Fruit fly (Drosophila melanogaster) whole organism, embryonic: ENCODE results near the gene CG15337.
A peak's percentile ranks its signal among the peaks of the same experiment; 100 is the strongest.

Experiments used
- Abd-B ChIP-seq: fragments of 200-800 bp; sonication (Bioruptor generic); optimal IDR thresholded peaks from 2 replicates; lab custom pipeline; 2018; ENCODE audit warnings: missing biosample characterization, mild to moderate bottlenecking, missing genetic modification characterization, moderate library complexity
- Antp ChIP-seq: fragments of 200-800 bp; sonication (Bioruptor generic); optimal IDR thresholded peaks from 3 replicates; lab custom pipeline; 2016; ENCODE audit warnings: missing biosample characterization, missing genetic modification characterization
- Atf-2 ChIP-seq: fragments of 200-800 bp; sonication (Bioruptor generic); optimal IDR thresholded peaks from 2 replicates; lab custom pipeline; 2016; ENCODE audit warnings: missing biosample characterization, missing genetic modification characterization
- Bdp1 ChIP-seq: fragments of 200-800 bp; sonication (Bioruptor generic); optimal IDR thresholded peaks from 3 replicates; lab custom pipeline; 2016; ENCODE audit warnings: missing biosample characterization, missing genetic modification characterization
- CG11247 ChIP-seq: fragments of 200-800 bp; sonication (Bioruptor generic); IDR thresholded peaks from 2 replicates; pipeline ENCODE4 v1.3.6; 2022; ENCODE audit warnings: missing biosample characterization, missing genetic modification characterization
- CG12744 ChIP-seq: fragments of 200-800 bp; sonication (Bioruptor generic); optimal IDR thresholded peaks from 2 replicates; lab custom pipeline; 2016; ENCODE audit warnings: missing biosample characterization, missing genetic modification characterization
- CG14860 ChIP-seq: fragments of 200-800 bp; sonication (Bioruptor generic); IDR thresholded peaks from 3 replicates; pipeline ENCODE4 v1.3.6; 2022; ENCODE audit warnings: missing biosample characterization, missing genetic modification characterization; ENCODE audit not compliant: partially characterized antibody
- CG15073 ChIP-seq: fragments of 200-800 bp; sonication (Bioruptor generic); optimal IDR thresholded peaks from 2 replicates; lab custom pipeline; 2016; ENCODE audit warnings: missing biosample characterization, missing genetic modification characterization
- CG1529 ChIP-seq: fragments of 200-800 bp; sonication (Bioruptor generic); optimal IDR thresholded peaks from 3 replicates; lab custom pipeline; 2018; ENCODE audit warnings: missing biosample characterization, missing genetic modification characterization
- CG15479 ChIP-seq: fragments of 200-800 bp; sonication (Bioruptor generic); optimal IDR thresholded peaks from 3 replicates; lab custom pipeline; 2019; ENCODE audit warnings: missing biosample characterization, mild to moderate bottlenecking, missing genetic modification characterization, moderate library complexity
- CG1832 ChIP-seq: fragments of 200-800 bp; sonication (Bioruptor generic); optimal IDR thresholded peaks from 2 replicates; lab custom pipeline; 2017; ENCODE audit warnings: missing biosample characterization, mild to moderate bottlenecking, missing genetic modification characterization, inconsistent platforms
- CG18476 ChIP-seq: fragments of 200-800 bp; sonication (Bioruptor generic); optimal IDR thresholded peaks from 2 replicates; lab custom pipeline; 2016; ENCODE audit warnings: missing biosample characterization, mild to moderate bottlenecking, missing genetic modification characterization
- CG33213 ChIP-seq: fragments of 200-800 bp; sonication (Bioruptor generic); optimal IDR thresholded peaks from 3 replicates; lab custom pipeline; 2016; ENCODE audit warnings: missing biosample characterization, missing genetic modification characterization
- CG6654 ChIP-seq: fragments of 200-800 bp; sonication (Bioruptor generic); optimal IDR thresholded peaks from 2 replicates; lab custom pipeline; 2017; ENCODE audit warnings: missing biosample characterization, mild to moderate bottlenecking, missing genetic modification characterization
- CG8388 ChIP-seq: fragments of 200-800 bp; sonication (Bioruptor generic); optimal IDR thresholded peaks from 2 replicates; lab custom pipeline; 2019; ENCODE audit warnings: missing biosample characterization, mild to moderate bottlenecking, missing genetic modification characterization, moderate library complexity
- CG9609 ChIP-seq: fragments of 200-800 bp; sonication (Bioruptor generic); optimal IDR thresholded peaks from 3 replicates; lab custom pipeline; 2016; ENCODE audit warnings: missing biosample characterization, missing genetic modification characterization
- CG9817 ChIP-seq: fragments of 200-800 bp; sonication (Bioruptor generic); optimal IDR thresholded peaks from 2 replicates; lab custom pipeline; 2018; ENCODE audit warnings: missing biosample characterization, mild to moderate bottlenecking, missing genetic modification characterization, moderate library complexity
- Dbx ChIP-seq: fragments of 200-800 bp; sonication (Bioruptor generic); IDR thresholded peaks from 3 replicates; pipeline ENCODE4 v1.3.6; 2022; ENCODE audit warnings: missing biosample characterization, missing genetic modification characterization
- Dip2 ChIP-seq: fragments of 200-800 bp; sonication (Bioruptor generic); IDR thresholded peaks from 2 replicates; pipeline ENCODE4 v1.3.6; 2022; ENCODE audit warnings: missing biosample characterization, missing genetic modification characterization
- Eip74EF ChIP-seq, 2 experiments: fragments of 200-800 bp in 1 of 2; fragments of >200 bp in 1 of 2; sonication (Bioruptor generic) in 1 of 2; optimal IDR thresholded peaks; 2 replicates each; lab custom pipeline; 2017 to 2019; ENCODE audit warnings: missing biosample characterization in 2 of 2, missing genetic modification characterization in 2 of 2, mild to moderate bottlenecking in 1 of 2, moderate library complexity in 1 of 2
- Fer2 ChIP-seq: fragments of 200-800 bp; sonication (Bioruptor generic); optimal IDR thresholded peaks from 2 replicates; lab custom pipeline; 2018; ENCODE audit warnings: missing biosample characterization, mild to moderate bottlenecking, missing genetic modification characterization, moderate library complexity
- H2.0 ChIP-seq: fragments of 200-800 bp; sonication (Bioruptor generic); IDR thresholded peaks from 2 replicates; pipeline ENCODE4 v1.3.6; 2022; ENCODE audit warnings: missing biosample characterization, missing genetic modification characterization
- Hand ChIP-seq: fragments of 200-800 bp; sonication (Bioruptor generic); optimal IDR thresholded peaks from 2 replicates; lab custom pipeline; 2017; ENCODE audit warnings: mild to moderate bottlenecking, missing biosample characterization, missing genetic modification reagents, missing genetic modification characterization
- Hr3 ChIP-seq: fragments of 200-800 bp; sonication (Bioruptor generic); optimal IDR thresholded peaks from 3 replicates; lab custom pipeline; 2016; ENCODE audit warnings: missing biosample characterization, missing genetic modification characterization
- Jarid2 ChIP-seq: fragments of 200-800 bp; sonication (Bioruptor generic); optimal IDR thresholded peaks from 3 replicates; lab custom pipeline; 2017; ENCODE audit warnings: mild to moderate bottlenecking, missing biosample characterization, missing genetic modification reagents, missing genetic modification characterization
- Meics ChIP-seq: fragments of 200-800 bp; sonication (Bioruptor generic); optimal IDR thresholded peaks from 2 replicates; lab custom pipeline; 2017; ENCODE audit warnings: missing biosample characterization, mild to moderate bottlenecking, missing genetic modification characterization
- Opbp ChIP-seq: fragments of 200-800 bp; sonication (Bioruptor generic); IDR thresholded peaks from 3 replicates; pipeline ENCODE4 v1.3.6; 2022; ENCODE audit warnings: missing biosample characterization, missing genetic modification characterization; ENCODE audit not compliant: partially characterized antibody
- Rx ChIP-seq: fragments of 200-800 bp; sonication (Bioruptor generic); IDR thresholded peaks from 2 replicates; pipeline ENCODE4 v1.3.6; 2022; ENCODE audit warnings: missing biosample characterization, missing genetic modification characterization
- Sox102F ChIP-seq: fragments of 200-800 bp; sonication (Bioruptor generic); optimal IDR thresholded peaks from 2 replicates; lab custom pipeline; 2018; ENCODE audit warnings: missing biosample characterization, mild to moderate bottlenecking, missing genetic modification characterization, moderate library complexity
- Trl ChIP-seq, 3 experiments: fragments of >200 bp in 2 of 3; fragments of 200-800 bp in 1 of 3; sonication (Bioruptor generic) in 1 of 3; optimal IDR thresholded peaks; 2 replicates in 1 of 3; 3 replicates in 2 of 3; lab custom pipeline; 2016 to 2017; ENCODE audit warnings: missing biosample characterization in 1 of 3, missing genetic modification characterization in 1 of 3
- Usf ChIP-seq: fragments of 200-800 bp; sonication (Bioruptor generic); optimal IDR thresholded peaks from 2 replicates; lab custom pipeline; 2017; ENCODE audit warnings: missing genotype, missing biosample characterization, missing genetic modification characterization
- YL-1 ChIP-seq: fragments of 200-800 bp; sonication (Bioruptor generic); optimal IDR thresholded peaks from 3 replicates; lab custom pipeline; 2017; ENCODE audit warnings: missing biosample characterization, mild to moderate bottlenecking, missing genetic modification characterization
- cad ChIP-seq: fragments of >200 bp; optimal IDR thresholded peaks from 2 replicates; lab custom pipeline; 2017; ENCODE audit warnings: missing biosample characterization, missing genetic modification characterization
- chm ChIP-seq: fragments of 200-800 bp; sonication (Bioruptor generic); IDR thresholded peaks from 2 replicates; pipeline ENCODE4 v1.3.6; 2022; ENCODE audit warnings: missing biosample characterization, missing genetic modification characterization
- ci ChIP-seq: fragments of 200-800 bp; sonication (Bioruptor generic); IDR thresholded peaks from 3 replicates; pipeline ENCODE4 v1.3.6; 2022; ENCODE audit warnings: missing biosample characterization, missing genetic modification characterization
- dan ChIP-seq: fragments of 200-800 bp; sonication (Bioruptor generic); IDR thresholded peaks from 2 replicates; pipeline ENCODE4 v1.3.6; 2022; ENCODE audit warnings: missing biosample characterization, missing genetic modification characterization
- dmrt11E ChIP-seq: fragments of 200-800 bp; sonication (Bioruptor generic); optimal IDR thresholded peaks from 3 replicates; lab custom pipeline; 2018; ENCODE audit warnings: missing biosample characterization, mild to moderate bottlenecking, missing genetic modification characterization, moderate library complexity
- eyg ChIP-seq: fragments of 200-800 bp; sonication (Bioruptor generic); optimal IDR thresholded peaks from 3 replicates; lab custom pipeline; 2016; ENCODE audit warnings: missing biosample characterization, missing genetic modification characterization
- mam ChIP-seq: fragments of 200-800 bp; sonication (Bioruptor generic); optimal IDR thresholded peaks from 3 replicates; lab custom pipeline; 2016; ENCODE audit warnings: missing biosample characterization, missing genetic modification characterization
- nmo ChIP-seq: fragments of 200-800 bp; sonication (Bioruptor generic); optimal IDR thresholded peaks from 2 replicates; lab custom pipeline; 2018; ENCODE audit warnings: missing biosample characterization, mild to moderate bottlenecking, missing genetic modification characterization, moderate library complexity
- pb ChIP-seq: fragments of 200-800 bp; sonication (Bioruptor generic); optimal IDR thresholded peaks from 3 replicates; lab custom pipeline; 2016; ENCODE audit warnings: missing biosample characterization, missing genetic modification characterization
- phol ChIP-seq: fragments of 200-800 bp; sonication (Bioruptor generic); optimal IDR thresholded peaks from 3 replicates; lab custom pipeline; 2018; ENCODE audit warnings: missing biosample characterization, mild to moderate bottlenecking, missing genetic modification characterization, moderate library complexity
- pita ChIP-seq: fragments of 200-800 bp; sonication (Bioruptor generic); optimal IDR thresholded peaks from 2 replicates; lab custom pipeline; 2017; ENCODE audit warnings: missing biosample characterization, mild to moderate bottlenecking, missing genetic modification characterization
- pros ChIP-seq: fragments of 200-800 bp; sonication (Bioruptor generic); optimal IDR thresholded peaks from 3 replicates; lab custom pipeline; 2019; ENCODE audit warnings: missing biosample characterization, mild to moderate bottlenecking, missing genetic modification characterization, moderate library complexity
- repo ChIP-seq: fragments of 200-800 bp; sonication (Bioruptor generic); optimal IDR thresholded peaks from 2 replicates; lab custom pipeline; 2016; ENCODE audit warnings: missing biosample characterization, missing genetic modification characterization
- rib ChIP-seq: fragments of 200-800 bp; sonication (Bioruptor generic); IDR thresholded peaks from 2 replicates; pipeline ENCODE4 v1.3.6; 2022; ENCODE audit warnings: missing biosample characterization, missing genetic modification characterization
- ro ChIP-seq: fragments of 200-800 bp; sonication (Bioruptor generic); IDR thresholded peaks from 2 replicates; pipeline ENCODE4 v1.3.6; 2022; ENCODE audit warnings: missing biosample characterization, missing genetic modification characterization
- shn ChIP-seq: fragments of 200-800 bp; sonication (Bioruptor generic); optimal IDR thresholded peaks from 3 replicates; lab custom pipeline; 2016; ENCODE audit warnings: missing biosample characterization, missing genetic modification characterization
- tap ChIP-seq: fragments of 200-800 bp; optimal IDR thresholded peaks from 3 replicates; lab custom pipeline; 2019; ENCODE audit warnings: missing biosample characterization, mild to moderate bottlenecking, missing genetic modification characterization, moderate library complexity
- vfl ChIP-seq: fragments of 200-800 bp; sonication (Bioruptor generic); optimal IDR thresholded peaks from 2 replicates; lab custom pipeline; 2016; ENCODE audit warnings: missing biosample characterization, missing genetic modification characterization

CG15337 gene

DNA sequence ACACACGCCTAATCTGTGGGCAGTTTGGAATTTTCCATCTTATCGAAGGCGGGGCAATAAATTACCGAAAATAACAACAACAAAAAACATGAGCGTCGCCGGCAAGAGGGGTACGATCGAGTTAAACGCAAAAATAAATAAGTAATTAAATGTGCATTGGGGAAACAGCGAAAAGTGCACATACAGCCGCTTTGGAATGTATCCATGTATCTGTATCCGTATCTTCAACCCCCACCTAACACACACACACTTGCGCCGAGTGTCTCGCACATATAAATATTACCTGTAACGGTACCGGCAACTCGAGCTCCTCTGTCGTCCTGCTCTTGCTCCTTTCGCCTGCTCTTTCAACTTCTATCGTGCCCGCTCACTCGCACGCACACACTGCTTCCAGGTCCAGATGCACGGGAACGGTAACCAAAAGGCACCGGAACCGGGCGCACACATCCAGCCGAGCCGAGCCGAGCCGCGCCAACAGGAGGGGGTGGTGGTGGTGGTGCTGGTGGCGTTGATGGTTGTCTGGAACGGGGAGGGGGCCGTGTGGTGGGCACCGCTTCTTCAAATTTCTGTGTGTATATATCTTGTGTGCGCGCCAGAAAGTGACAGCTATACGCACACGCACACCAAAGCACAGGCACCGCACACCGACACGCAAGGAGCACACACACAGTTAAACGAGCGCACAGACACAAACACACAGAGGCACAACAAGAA lies 18.3 kb upstream of the CG15337 start (continued):
- peak; percentile 4 for TF ChIP-seq Hand (GFP tag; lab: Kevin White, UChicago)
- no peak for TF ChIP-seq Abd-B
- no peak for TF ChIP-seq Trl (optimal IDR thresholded peaks at IDR 0.05; lab: Kevin White, UChicago)
- TF ChIP-seq Trl (GFP tag; optimal IDR thresholded peaks at IDR 0.05; lab: Kevin White, UChicago), result peak; percentile 4
- TF ChIP-seq rib (GFP tag; lab: Robert Waterston, UW), result no peak
- TF ChIP-seq CG1529, result no peak
- no peak for TF ChIP-seq Fer2 (tag; lab: Kevin White, UChicago)
- TF ChIP-seq CG11247, result no peak
- no peak for TF ChIP-seq vfl (GFP tag; lab: Kevin White, UChicago)
- no peak for TF ChIP-seq CG15073 (GFP tag; lab: Kevin White, UChicago)
- TF ChIP-seq Rx (GFP tag; lab: Robert Waterston, UW), result no peak
- no peak for TF ChIP-seq Usf (GFP tag; lab: Kevin White, UChicago)
- peak; percentile 18 for TF ChIP-seq shn (GFP tag; lab: Kevin White, UChicago)
- TF ChIP-seq pros (GFP tag; lab: Kevin White, UChicago), result peak; percentile 66
- TF ChIP-seq tap (tag; lab: Kevin White, UChicago), result no peak
- TF ChIP-seq CG6654 (GFP tag; lab: Kevin White, UChicago), result no peak
- TF ChIP-seq dan (GFP tag; lab: Robert Waterston, UW), result no peak
- no peak for TF ChIP-seq dmrt11E (tag; lab: Kevin White, UChicago)
- TF ChIP-seq Antp (GFP tag; lab: Kevin White, UChicago), result peak; percentile 28
- TF ChIP-seq CG1832 (GFP tag; lab: Kevin White, UChicago), result peak; percentile 91
- no peak for TF ChIP-seq Eip74EF (GFP tag; optimal IDR thresholded peaks at IDR 0.05; lab: Kevin White, UChicago)
- no peak for TF ChIP-seq CG12744 (GFP tag; lab: Kevin White, UChicago)
- no peak for TF ChIP-seq CG8388 (GFP tag; lab: Kevin White, UChicago)
- TF ChIP-seq Atf-2, result peak; percentile 5
- TF ChIP-seq Bdp1 (GFP tag; lab: Kevin White, UChicago), result no peak
- no peak for TF ChIP-seq ro
- TF ChIP-seq CG15479 (GFP tag; lab: Kevin White, UChicago), result no peak
- no peak for TF ChIP-seq pita
- TF ChIP-seq pb (GFP tag; lab: Kevin White, UChicago), result no peak
- TF ChIP-seq mam (GFP tag; lab: Kevin White, UChicago), result peak; percentile 51
- TF ChIP-seq Hr3 (GFP tag; lab: Kevin White, UChicago), result no peak
- TF ChIP-seq Sox102F (GFP tag; lab: Kevin White, UChicago), result peak; percentile 11
- no peak for TF ChIP-seq repo (GFP tag; lab: Kevin White, UChicago)
- no peak; the same call in 2 of the 3 replicates for TF ChIP-seq Dbx
- no peak for TF ChIP-seq eyg
- 0 out of 3 replicates have a peak, but pooled peaks have one; percentile 39 for TF ChIP-seq Opbp
- TF ChIP-seq chm (GFP tag; lab: Robert Waterston, UW), result no peak
- no peak for TF ChIP-seq phol (tag; lab: Kevin White, UChicago)
- no peak for TF ChIP-seq cad (GFP tag; lab: Kevin White, UChicago)
- peak; percentile 60 for TF ChIP-seq YL-1 (GFP tag; lab: Kevin White, UChicago)
- TF ChIP-seq CG9817, result no peak
- TF ChIP-seq Dip2 (GFP tag; lab: Robert Waterston, UW), result no peak
- no peak for TF ChIP-seq CG9609 (GFP tag; lab: Kevin White, UChicago)
- TF ChIP-seq H2.0 (GFP tag; lab: Robert Waterston, UW), result no peak
- TF ChIP-seq Meics (GFP tag; lab: Kevin White, UChicago), result peak; percentile 24
- TF ChIP-seq CG33213, result no peak
- 0 out of 3 replicates have a peak, but pooled peaks have one; percentile 48 for TF ChIP-seq ci
- TF ChIP-seq nmo (GFP tag; lab: Kevin White, UChicago), result no peak
- no peak for TF ChIP-seq CG14860 (GFP tag; lab: Robert Waterston, UW)
- TF ChIP-seq Jarid2, result no peak
- no peak for TF ChIP-seq CG18476 (GFP tag; lab: Kevin White, UChicago)
